Worm (Caenorhabditis elegans): ENCODE measurements around the gene dhs-22.

- no peak for TF ChIP-seq elt-2 (tag; optimal IDR thresholded peaks at IDR 0.05)
- no peak for TF ChIP-seq nhr-28 (tag; optimal IDR thresholded peaks at IDR 0.05)
- TF ChIP-seq blmp-1 (tag; optimal IDR thresholded peaks at IDR 0.05), result no peak
- TF ChIP-seq ztf-11 (tag; optimal IDR thresholded peaks at IDR 0.05), result no peak
- no peak for TF ChIP-seq aly-2 (tag; optimal IDR thresholded peaks at IDR 0.05)
These were observed 48.5 kb downstream of the dhs-22 start, which contains the start of gene unc-39 for ce11 chrV:14372774-14373173.
